Worm (Caenorhabditis elegans) whole organism, L2 larva: ENCODE results near the gene etc-1.

Experiments
- C34F6.9 ChIP-seq: fragments of 150-350 bp; optimal IDR thresholded peaks from 2 replicates; lab custom pipeline; 2014; ENCODE audit warnings: missing biosample characterization, missing genetic modification characterization
- R02D3.7 ChIP-seq: fragments of 150-350 bp; optimal IDR thresholded peaks from 2 replicates; lab custom pipeline; 2014; ENCODE audit warnings: missing biosample characterization, missing genetic modification characterization
- Y55F3AM.14 ChIP-seq: fragments of 200-800 bp; sonication (Bioruptor generic); optimal IDR thresholded peaks from 2 replicates; lab custom pipeline; 2018; ENCODE audit warnings: mild to moderate bottlenecking, missing genetic modification characterization, missing compliant biosample characterization
- blmp-1 ChIP-seq: sonication (generic microtip); optimal IDR thresholded peaks from 2 replicates; lab custom pipeline; 2017; ENCODE audit warnings: missing genetic modification characterization, mild to moderate bottlenecking, missing compliant biosample characterization, antibody characterized with exemption, moderate library complexity; ENCODE audit not compliant: insufficient read depth
- lin-11 ChIP-seq: fragments of 150-350 bp; sonication (generic microtip); optimal IDR thresholded peaks from 2 replicates; lab custom pipeline; 2014; ENCODE audit warnings: missing biosample characterization, missing genetic modification characterization, inconsistent platforms, mixed read lengths
- mbf-1 ChIP-seq: sonication (generic microtip); optimal IDR thresholded peaks from 2 replicates; lab custom pipeline; 2017; ENCODE audit warnings: missing biosample characterization, missing genetic modification characterization
- mdl-1 ChIP-seq, 2 experiments: fragments of 150-350 bp in 1 of 2; sonication (generic microtip) in 1 of 2; optimal IDR thresholded peaks; 2 replicates each; lab custom pipeline; 2017; ENCODE audit warnings: missing biosample characterization in 2 of 2, missing genetic modification characterization in 2 of 2
- nhr-12 ChIP-seq: fragments of 150-350 bp; optimal IDR thresholded peaks from 2 replicates; lab custom pipeline; 2014; ENCODE audit warnings: missing biosample characterization, missing genetic modification characterization
- nhr-21 ChIP-seq: fragments of 150-350 bp; optimal IDR thresholded peaks from 2 replicates; lab custom pipeline; 2014; ENCODE audit warnings: missing biosample characterization, missing genetic modification characterization
- nhr-25 ChIP-seq: fragments of 150-350 bp; sonication (generic microtip); optimal IDR thresholded peaks from 3 replicates; lab custom pipeline; 2014; ENCODE audit warnings: missing biosample characterization, missing genetic modification characterization
- nhr-6 ChIP-seq: fragments of 150-350 bp; optimal IDR thresholded peaks from 2 replicates; lab custom pipeline; 2014; ENCODE audit warnings: missing biosample characterization, missing genetic modification characterization
- peb-1 ChIP-seq: fragments of 150-350 bp; optimal IDR thresholded peaks from 2 replicates; lab custom pipeline; 2014; ENCODE audit warnings: missing biosample characterization, missing genetic modification characterization
- sem-4 ChIP-seq: fragments of 150-350 bp; optimal IDR thresholded peaks from 2 replicates; lab custom pipeline; 2014; ENCODE audit warnings: missing biosample characterization, missing genetic modification reagents, missing genetic modification characterization
- skn-1 ChIP-seq: sonication (generic microtip); optimal IDR thresholded peaks from 2 replicates; lab custom pipeline; 2017; ENCODE audit warnings: missing biosample characterization, missing genetic modification characterization
- sma-9 ChIP-seq, 2 experiments: fragments of 150-350 bp in 1 of 2; sonication (generic microtip) in 1 of 2; optimal IDR thresholded peaks; 2 replicates each; lab custom pipeline; 2014 to 2016; ENCODE audit warnings: missing genetic modification characterization in 2 of 2, mild to moderate bottlenecking in 1 of 2, missing biosample characterization in 1 of 2, missing compliant biosample characterization in 1 of 2, missing genetic modification reagents in 1 of 2, moderate library complexity in 1 of 2
- unc-39 ChIP-seq: fragments of 150-350 bp; optimal IDR thresholded peaks from 2 replicates; lab custom pipeline; 2014; ENCODE audit warnings: missing biosample characterization, missing genetic modification characterization
- ztf-1 ChIP-seq: fragments of 200-800 bp; sonication (Bioruptor generic); conservative IDR thresholded peaks from 2 replicates; pipeline ENCODE4 v1.3.6; 2022; ENCODE audit warnings: missing genetic modification characterization, missing compliant biosample characterization
- ztf-4 ChIP-seq: fragments of 150-350 bp; optimal IDR thresholded peaks from 2 replicates; lab custom pipeline; 2014; ENCODE audit warnings: missing biosample characterization, missing genetic modification characterization

etc-1 gene

DNA sequence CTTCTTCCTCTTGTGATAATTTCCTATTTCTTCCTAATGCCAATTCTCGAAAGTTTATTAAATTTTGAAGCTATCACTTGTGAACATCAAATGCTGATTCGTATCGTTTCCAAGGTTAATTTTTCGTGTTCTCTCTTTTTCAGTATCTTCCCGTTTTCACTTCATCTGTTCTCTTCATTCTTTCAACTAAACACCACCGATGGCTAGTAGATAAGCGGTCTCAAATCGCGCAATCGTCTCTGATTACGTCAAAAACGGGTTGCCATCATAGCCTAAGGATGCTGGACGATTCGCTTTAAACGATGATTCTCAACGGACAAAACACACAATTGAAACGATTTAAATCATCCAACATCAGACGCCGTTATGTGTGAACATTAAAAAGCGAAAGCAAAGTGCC, 52.9 kb downstream of the etc-1 start:
- TF ChIP-seq C34F6.9 (tag; lab: Kevin White, UChicago) (no peak), unc-39 (tag; lab: Kevin White, UChicago) (no peak), ztf-1 (no peak), blmp-1 (tag; lab: Kevin White, UChicago) (peak; percentile 96), nhr-6 (no peak), nhr-12 (no peak), R02D3.7 (no peak), peb-1 (tag; lab: Kevin White, UChicago) (no peak), nhr-21 (peak; percentile 28), nhr-25 (tag; lab: Kevin White, UChicago) (peak; percentile 51), Y55F3AM.14 (GFP tag; lab: Kevin White, UChicago) (no peak), mbf-1 (tag; lab: Kevin White, UChicago) (no peak), skn-1 (tag; lab: Kevin White, UChicago) (no peak), sem-4 (tag; lab: Kevin White, UChicago) (peak; percentile 46), ztf-4 (tag; lab: Kevin White, UChicago) (no peak), lin-11 (no peak), sma-9 (GFP tag; optimal IDR thresholded peaks at IDR 0.05; lab: Kevin White, UChicago) (peak; percentile 35), sma-9 (tag; optimal IDR thresholded peaks at IDR 0.05; lab: Kevin White, UChicago) (no peak), mdl-1 (tag; optimal IDR thresholded peaks at IDR 0.05; lab: Kevin White, UChicago) (no peak)
